Fruit fly (Drosophila melanogaster) whole organism, prepupa: ENCODE measurements around the gene CG12672.

ENCODE experiments used
- CG10631 ChIP-seq: fragments of 200-800 bp; sonication (Bioruptor generic); optimal IDR thresholded peaks from 2 replicates; lab custom pipeline; 2016; ENCODE audit warnings: missing biosample characterization, missing genetic modification characterization
- CG11294 ChIP-seq: fragments of 200-800 bp; sonication (Bioruptor generic); IDR thresholded peaks from 2 replicates; pipeline ENCODE4 v1.3.6; 2022; ENCODE audit warnings: missing biosample characterization, missing genetic modification characterization
- Gug ChIP-seq: fragments of 200-800 bp; sonication (Bioruptor generic); IDR thresholded peaks from 2 replicates; pipeline ENCODE4 v1.3.6; 2022; ENCODE audit warnings: missing biosample characterization, missing genetic modification characterization
- Sox15 ChIP-seq: fragments of 200-800 bp; sonication (Bioruptor generic); optimal IDR thresholded peaks from 3 replicates; lab custom pipeline; 2016; ENCODE audit warnings: missing biosample characterization, missing genetic modification characterization
- achi ChIP-seq: fragments of 200-800 bp; sonication (Bioruptor generic); optimal IDR thresholded peaks from 3 replicates; lab custom pipeline; 2016; ENCODE audit warnings: missing biosample characterization, missing genetic modification characterization
- dac ChIP-seq: fragments of 200-800 bp; sonication (Bioruptor generic); optimal IDR thresholded peaks from 2 replicates; lab custom pipeline; 2017; ENCODE audit warnings: missing biosample characterization, mild to moderate bottlenecking, missing genetic modification characterization

DNA sequence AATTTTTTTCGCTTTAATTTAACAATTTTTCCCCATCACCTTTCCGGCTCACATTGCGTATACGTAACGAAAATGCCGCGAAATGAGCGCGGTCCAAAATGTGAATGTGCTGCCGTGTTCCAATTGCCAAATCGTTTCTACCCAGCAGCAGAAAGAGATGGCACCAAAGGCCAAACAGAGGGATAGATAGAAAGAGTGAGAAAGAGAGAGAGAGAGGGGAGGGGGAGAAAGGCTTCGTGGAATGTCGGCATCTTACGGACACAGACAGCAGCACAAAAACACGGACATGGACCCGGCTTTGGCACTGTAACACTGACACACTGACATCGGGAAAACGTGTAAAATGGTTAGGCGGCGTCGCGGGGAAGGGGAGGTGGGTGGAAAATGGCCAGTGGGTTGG is 11.9 kb downstream of the CG12672 start:
- TF ChIP-seq Sox15 (GFP tag; lab: Kevin White, UChicago) = no peak
- no peak for TF ChIP-seq dac (GFP tag; lab: Kevin White, UChicago)
- no peak for TF ChIP-seq CG10631 (GFP tag; lab: Kevin White, UChicago)
- TF ChIP-seq achi (GFP tag; lab: Kevin White, UChicago) = no peak
- no peak for TF ChIP-seq CG11294 (GFP tag; lab: Robert Waterston, UW)
- no peak for TF ChIP-seq Gug (GFP tag; lab: Robert Waterston, UW)
